Worm (Caenorhabditis elegans): ENCODE measurements around the gene srd-11.

Gene srd-11

DNA sequence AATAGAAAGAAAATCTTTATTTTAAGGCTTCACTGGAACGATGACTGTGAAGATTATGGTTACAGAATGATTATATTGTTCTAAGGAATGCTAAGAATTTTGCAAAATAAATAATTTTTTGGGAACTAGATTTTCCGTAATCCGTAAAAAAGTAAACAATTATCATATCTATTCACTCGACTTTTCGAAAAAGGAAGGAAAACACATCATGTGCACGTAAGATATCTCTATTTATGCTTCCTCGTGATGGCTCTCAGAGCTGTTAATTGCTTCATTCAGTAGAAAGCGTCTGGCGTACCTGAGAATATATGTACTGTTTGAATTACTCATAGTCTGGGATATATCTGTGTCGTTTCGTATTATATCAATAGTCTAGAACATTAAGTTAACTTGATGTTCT lies at the start of gene srd-11:
Gene srd-11, minus strand, starts transcription at position 101 of the 400 bp plus-strand sequence.
- TF ChIP-seq fkh-2 (tag; optimal IDR thresholded peaks at IDR 0.05): no peak
- no peak for TF ChIP-seq nhr-67 (tag; optimal IDR thresholded peaks at IDR 0.05)
- TF ChIP-seq nhr-77 (tag; optimal IDR thresholded peaks at IDR 0.05): no peak
- no peak for TF ChIP-seq nhr-237 (tag; optimal IDR thresholded peaks at IDR 0.05)
- TF ChIP-seq nhr-76 (tag; optimal IDR thresholded peaks at IDR 0.05): no peak
- no peak for TF ChIP-seq R02D3.7 (tag; optimal IDR thresholded peaks at IDR 0.05)
- no peak for TF ChIP-seq ceh-82 (tag; optimal IDR thresholded peaks at IDR 0.05)
- TF ChIP-seq nhr-25 (tag; optimal IDR thresholded peaks at IDR 0.05): no peak

- no peak for TF ChIP-seq nhr-11 (tag; optimal IDR thresholded peaks at IDR 0.05)
- no peak for TF ChIP-seq egl-27 (tag; optimal IDR thresholded peaks at IDR 0.05)
- no peak for TF ChIP-seq fos-1 (tag; optimal IDR thresholded peaks at IDR 0.05)
- no peak for TF ChIP-seq nhr-77 (tag; optimal IDR thresholded peaks at IDR 0.05)
- TF ChIP-seq ceh-9 (tag; optimal IDR thresholded peaks at IDR 0.05): no peak
- no peak for TF ChIP-seq egl-5 (tag; optimal IDR thresholded peaks at IDR 0.05)
These were observed 49.5 kb upstream of the srd-11 start for ce11 chrV:13669170-13669569.

- TF ChIP-seq elt-2 (tag; optimal IDR thresholded peaks at IDR 0.05) (no peak), lin-15B (tag; optimal IDR thresholded peaks at IDR 0.05) (no peak), nhr-11 (tag; optimal IDR thresholded peaks at IDR 0.05) (no peak), tbx-2 (tag; optimal IDR thresholded peaks at IDR 0.05) (no peak), egl-27 (tag; optimal IDR thresholded peaks at IDR 0.05) (no peak), nhr-28 (tag; optimal IDR thresholded peaks at IDR 0.05) (no peak), mdl-1 (tag; optimal IDR thresholded peaks at IDR 0.05) (no peak), ceh-28 (tag; optimal IDR thresholded peaks at IDR 0.05) (no peak), ztf-4 (tag; optimal IDR thresholded peaks at IDR 0.05) (no peak), fkh-10 (GFP tag; optimal IDR thresholded peaks at IDR 0.05) (no peak), daf-12 (tag; optimal IDR thresholded peaks at IDR 0.05) (no peak), nhr-23 (tag; optimal IDR thresholded peaks at IDR 0.05) (no peak), hmg-11 (tag; optimal IDR thresholded peaks at IDR 0.05) (no peak), mml-1 (tag; optimal IDR thresholded peaks at IDR 0.05) (no peak), pha-4 (tag; optimal IDR thresholded peaks at IDR 0.05) (no peak), nhr-25 (tag; optimal IDR thresholded peaks at IDR 0.05) (no peak), unc-62 (GFP tag; optimal IDR thresholded peaks at IDR 0.05) (no peak), fkh-2 (tag; optimal IDR thresholded peaks at IDR 0.05) (no peak), ztf-11 (tag; optimal IDR thresholded peaks at IDR 0.05) (no peak), ceh-82 (tag; optimal IDR thresholded peaks at IDR 0.05) (no peak)
These were observed 48.7 kb upstream of the srd-11 start for ce11 chrV:13668337-13668736.

- TF ChIP-seq nhr-237 (tag; optimal IDR thresholded peaks at IDR 0.05) (no peak), nfya-1 (tag; optimal IDR thresholded peaks at IDR 0.05; ENCODE audit: insufficient read depth) (no peak), unc-62 (GFP tag; optimal IDR thresholded peaks at IDR 0.05) (no peak), sea-2 (GFP tag; optimal IDR thresholded peaks at IDR 0.05) (no peak), elt-2 (tag; optimal IDR thresholded peaks at IDR 0.05) (no peak), fos-1 (tag; optimal IDR thresholded peaks at IDR 0.05) (no peak), mml-1 (tag; optimal IDR thresholded peaks at IDR 0.05) (no peak), ama-1 (optimal IDR thresholded peaks at IDR 0.05) (no peak), skn-1 (tag; optimal IDR thresholded peaks at IDR 0.05) (no peak), ztf-11 (tag; optimal IDR thresholded peaks at IDR 0.05) (no peak), nhr-12 (tag; optimal IDR thresholded peaks at IDR 0.05) (no peak), nhr-23 (tag; optimal IDR thresholded peaks at IDR 0.05) (no peak), egl-27 (tag; optimal IDR thresholded peaks at IDR 0.05) (no peak), lin-15B (tag; optimal IDR thresholded peaks at IDR 0.05) (no peak), ceh-16 (tag; optimal IDR thresholded peaks at IDR 0.05) (no peak), ceh-28 (tag; optimal IDR thresholded peaks at IDR 0.05) (no peak), hmg-11 (tag; optimal IDR thresholded peaks at IDR 0.05) (no peak), nhr-76 (tag; optimal IDR thresholded peaks at IDR 0.05) (no peak), pqm-1 (tag; optimal IDR thresholded peaks at IDR 0.05) (no peak), mdl-1 (tag; optimal IDR thresholded peaks at IDR 0.05) (no peak)
These were observed 46.8 kb upstream of the srd-11 start for ce11 chrV:13666460-13666859.

ce11 chrV:13665089-13665488 lies 45.4 kb upstream of the srd-11 start, which contains the start of gene rde-12:
Gene rde-12, plus strand, starts transcription at chrV:13665389.
- no peak for TF ChIP-seq fkh-10 (GFP tag; optimal IDR thresholded peaks at IDR 0.05)
- no peak for TF ChIP-seq egl-27 (tag; optimal IDR thresholded peaks at IDR 0.05)
- TF ChIP-seq ceh-28 (tag; optimal IDR thresholded peaks at IDR 0.05): no peak
- TF ChIP-seq nhr-67 (tag; optimal IDR thresholded peaks at IDR 0.05): no peak
- TF ChIP-seq ZK546.5 (tag; optimal IDR thresholded peaks at IDR 0.05): no peak
- TF ChIP-seq nhr-11 (tag; optimal IDR thresholded peaks at IDR 0.05): no peak
- no peak for TF ChIP-seq nfya-1 (tag; optimal IDR thresholded peaks at IDR 0.05; ENCODE audit: insufficient read depth)
- TF ChIP-seq zag-1 (tag; optimal IDR thresholded peaks at IDR 0.05): no peak
- TF ChIP-seq sea-2 (GFP tag; optimal IDR thresholded peaks at IDR 0.05): no peak
- TF ChIP-seq pha-4 (tag; optimal IDR thresholded peaks at IDR 0.05): no peak
- TF ChIP-seq lsy-12 (tag; optimal IDR thresholded peaks at IDR 0.05): no peak
- TF ChIP-seq nhr-43 (tag; optimal IDR thresholded peaks at IDR 0.05; ENCODE audit: poor library complexity, severe bottlenecking): no peak

All from whole organism, L3 larva.